Worm (Caenorhabditis elegans): ENCODE results near the gene rcs-1.

ce11 chrX:8811916-8812315 is 16.4 kb downstream of the rcs-1 start, which contains the start of gene cnnm-2:
- no peak for TF ChIP-seq ceh-32 (tag; optimal IDR thresholded peaks at IDR 0.05; ENCODE audit: poor library complexity)
- no peak for TF ChIP-seq unc-62 (GFP tag; optimal IDR thresholded peaks at IDR 0.05 in 1 of 2)
- TF ChIP-seq unc-62 (tag; optimal IDR thresholded peaks at IDR 0.05), result no peak
- TF ChIP-seq ceh-82 (tag; optimal IDR thresholded peaks at IDR 0.05), result no peak
- no peak for TF ChIP-seq dmd-8 (GFP tag; IDR thresholded peaks at IDR 0.05)
- TF ChIP-seq zfp-3 (GFP tag; conservative IDR thresholded peaks at IDR 0.05), result no peak
